Worm (Caenorhabditis elegans) whole organism, early embryonic: ENCODE data around the gene K12D12.4.
A peak's percentile ranks its signal among the peaks of the same experiment; 100 is the strongest.

Source experiments
- B0310.2 ChIP-seq: sonication (generic microtip); optimal IDR thresholded peaks from 2 replicates; lab custom pipeline; 2016; ENCODE audit warnings: mild to moderate bottlenecking, missing genetic modification characterization, missing compliant biosample characterization
- F13C5.2 ChIP-seq: sonication (generic microtip); optimal IDR thresholded peaks from 2 replicates; lab custom pipeline; 2017; ENCODE audit warnings: mild to moderate bottlenecking, missing genetic modification characterization, inconsistent platforms, missing compliant biosample characterization
- aly-1 ChIP-seq: sonication (generic microtip); optimal IDR thresholded peaks from 2 replicates; lab custom pipeline; 2016; ENCODE audit warnings: missing genetic modification characterization, missing compliant biosample characterization
- ama-1 ChIP-seq: fragments of 150-350 bp; optimal IDR thresholded peaks from 2 replicates; lab custom pipeline; 2014
- ceh-13 ChIP-seq: fragments of 200-800 bp; sonication (Bioruptor generic); optimal IDR thresholded peaks from 2 replicates; lab custom pipeline; 2018; ENCODE audit warnings: mild to moderate bottlenecking, missing genetic modification characterization, missing compliant biosample characterization
- ceh-36 ChIP-seq: sonication (generic microtip); optimal IDR thresholded peaks from 2 replicates; lab custom pipeline; 2016; ENCODE audit warnings: missing genetic modification characterization, inconsistent platforms, missing compliant biosample characterization
- ets-7 ChIP-seq: sonication (generic microtip); optimal IDR thresholded peaks from 2 replicates; lab custom pipeline; 2016; ENCODE audit warnings: missing genotype, missing genetic modification characterization, missing compliant biosample characterization
- flt-1 ChIP-seq: fragments of 200-800 bp; sonication (Bioruptor generic); IDR thresholded peaks from 2 replicates; pipeline ENCODE4 v1.3.6; 2022; ENCODE audit warnings: missing genetic modification characterization, missing compliant biosample characterization
- hmbx-1 ChIP-seq: sonication (generic microtip); optimal IDR thresholded peaks from 2 replicates; lab custom pipeline; 2016; ENCODE audit warnings: mild to moderate bottlenecking, missing genetic modification characterization, missing compliant biosample characterization
- hmg-4 ChIP-seq: fragments of 200-800 bp; sonication (Bioruptor generic); optimal IDR thresholded peaks from 2 replicates; lab custom pipeline; 2018; ENCODE audit warnings: mild to moderate bottlenecking, missing genetic modification characterization, missing compliant biosample characterization
- hnd-1 ChIP-seq: sonication (generic microtip); optimal IDR thresholded peaks from 2 replicates; lab custom pipeline; 2016; ENCODE audit warnings: missing genetic modification characterization, missing compliant biosample characterization
- pes-1 ChIP-seq: fragments of 200-800 bp; sonication (Bioruptor generic); IDR thresholded peaks from 2 replicates; pipeline ENCODE4 v1.3.6; 2022; ENCODE audit warnings: missing genetic modification reagents, missing genetic modification characterization, missing compliant biosample characterization
- scrt-1 ChIP-seq: fragments of 200-800 bp; sonication (Bioruptor generic); IDR thresholded peaks from 2 replicates; pipeline ENCODE4 v1.3.6; 2022; ENCODE audit warnings: missing genetic modification characterization, missing compliant biosample characterization
- sea-1 ChIP-seq: fragments of 200-800 bp; sonication (Bioruptor generic); conservative IDR thresholded peaks from 2 replicates; pipeline ENCODE4 v1.3.6; 2022; ENCODE audit warnings: missing genetic modification characterization, missing compliant biosample characterization
- tbx-11 ChIP-seq: fragments of 200-800 bp; sonication (Bioruptor generic); IDR thresholded peaks from 2 replicates; pipeline ENCODE4 v1.3.6; 2022; ENCODE audit warnings: missing genetic modification characterization, missing compliant biosample characterization
- tbx-37 ChIP-seq: fragments of 200-800 bp; sonication (Bioruptor generic); conservative IDR thresholded peaks from 2 replicates; pipeline ENCODE4 v1.3.6; 2022; ENCODE audit warnings: missing genetic modification reagents, missing genetic modification characterization, missing compliant biosample characterization
- tra-4 ChIP-seq: sonication (generic microtip); optimal IDR thresholded peaks from 2 replicates; lab custom pipeline; 2017; ENCODE audit warnings: missing genetic modification characterization, missing compliant biosample characterization

K12D12.4 gene

ce11 chrII:11899761-11900160, 34.2 kb upstream of the K12D12.4 start:
- TF ChIP-seq ceh-36 (peak; percentile 6), scrt-1 (no peak)

ce11 chrII:11893323-11893722, 27.8 kb upstream of the K12D12.4 start, which contains the start of gene ZK930.2:
ZK930.2 (minus strand) TSS chrII:11893423.
- no peak for TF ChIP-seq tra-4 (tag; lab: Kevin White, UChicago)
- TF ChIP-seq hnd-1 = no peak
- no peak for TF ChIP-seq sea-1 (GFP tag; lab: Robert Waterston, UW)
- TF ChIP-seq flt-1 (GFP tag; lab: Robert Waterston, UW) = no peak
- no peak for TF ChIP-seq ets-7 (tag; lab: Kevin White, UChicago)
- no peak for TF ChIP-seq tbx-37 (GFP tag; lab: Robert Waterston, UW)
- no peak for TF ChIP-seq hmbx-1
- TF ChIP-seq scrt-1 = no peak
- no peak for TF ChIP-seq aly-1 (tag; lab: Kevin White, UChicago)
- TF ChIP-seq hmg-4 (GFP tag; lab: Kevin White, UChicago) = no peak
- TF ChIP-seq ceh-36 = no peak
- no peak for TF ChIP-seq F13C5.2
- TF ChIP-seq pes-1 (GFP tag; lab: Robert Waterston, UW) = no peak
- no peak for TF ChIP-seq ama-1 (lab: Kevin White, UChicago)

ce11 chrII:11890596-11890995, 25.1 kb upstream of the K12D12.4 start:
- TF ChIP-seq B0310.2 (tag; lab: Kevin White, UChicago) = no peak
- peak; percentile 78 for TF ChIP-seq hmg-4 (GFP tag; lab: Kevin White, UChicago)
- no peak for TF ChIP-seq aly-1 (tag; lab: Kevin White, UChicago)
- TF ChIP-seq tbx-37 (GFP tag; lab: Robert Waterston, UW) = 0 out of 2 replicates have a peak, but pooled peaks have one; percentile 14
- no peak for TF ChIP-seq tbx-11
- TF ChIP-seq pes-1 (GFP tag; lab: Robert Waterston, UW) = peak; percentile 45; the same call in 1 of the 2 replicates
- no peak for TF ChIP-seq F13C5.2
- TF ChIP-seq scrt-1 = no peak
- TF ChIP-seq ceh-13 (GFP tag; lab: Kevin White, UChicago) = no peak
- no peak for TF ChIP-seq hnd-1
- no peak for TF ChIP-seq hmbx-1
- no peak for TF ChIP-seq ets-7 (tag; lab: Kevin White, UChicago)
- no peak for TF ChIP-seq tra-4 (tag; lab: Kevin White, UChicago)
- 0 out of 2 replicates have a peak, but pooled peaks have one; percentile 25 for TF ChIP-seq sea-1 (GFP tag; lab: Robert Waterston, UW)
- TF ChIP-seq ceh-36 = no peak

- no peak for TF ChIP-seq flt-1 (GFP tag; lab: Robert Waterston, UW)
- no peak for TF ChIP-seq ceh-13 (GFP tag; lab: Kevin White, UChicago)
- TF ChIP-seq tbx-11 = no peak
- no peak for TF ChIP-seq pes-1 (GFP tag; lab: Robert Waterston, UW)
- no peak for TF ChIP-seq tra-4 (tag; lab: Kevin White, UChicago)
- TF ChIP-seq aly-1 (tag; lab: Kevin White, UChicago) = peak; percentile 47
- TF ChIP-seq ama-1 (lab: Kevin White, UChicago) = peak; percentile 93
- TF ChIP-seq ceh-36 = no peak
- TF ChIP-seq ets-7 (tag; lab: Kevin White, UChicago) = no peak
- TF ChIP-seq B0310.2 (tag; lab: Kevin White, UChicago) = peak; percentile 43
- TF ChIP-seq hmg-4 (GFP tag; lab: Kevin White, UChicago) = peak; percentile 56
- TF ChIP-seq scrt-1 = no peak
- 0 out of 2 replicates have a peak, but pooled peaks have one; percentile 32 for TF ChIP-seq sea-1 (GFP tag; lab: Robert Waterston, UW)
- no peak for TF ChIP-seq hnd-1
- TF ChIP-seq tbx-37 (GFP tag; lab: Robert Waterston, UW) = no peak
- no peak for TF ChIP-seq hmbx-1
- no peak for TF ChIP-seq F13C5.2
These were observed 24.0 kb upstream of the K12D12.4 start for ce11 chrII:11889420-11890075.

ce11 chrII:11888150-11888549, 22.6 kb upstream of the K12D12.4 start:
- no peak for TF ChIP-seq hmg-4 (GFP tag; lab: Kevin White, UChicago)
- TF ChIP-seq ceh-36 = no peak
- TF ChIP-seq scrt-1 = no peak
- TF ChIP-seq tbx-11 = no peak
- no peak for TF ChIP-seq ets-7 (tag; lab: Kevin White, UChicago)
- TF ChIP-seq hmbx-1 = no peak
- TF ChIP-seq pes-1 (GFP tag; lab: Robert Waterston, UW) = no peak
- no peak for TF ChIP-seq flt-1 (GFP tag; lab: Robert Waterston, UW)
- no peak for TF ChIP-seq tbx-37 (GFP tag; lab: Robert Waterston, UW)
- no peak for TF ChIP-seq F13C5.2
- no peak for TF ChIP-seq ceh-13 (GFP tag; lab: Kevin White, UChicago)
- TF ChIP-seq B0310.2 (tag; lab: Kevin White, UChicago) = no peak
- no peak for TF ChIP-seq sea-1 (GFP tag; lab: Robert Waterston, UW)
- TF ChIP-seq ama-1 (lab: Kevin White, UChicago) = no peak
- TF ChIP-seq tra-4 (tag; lab: Kevin White, UChicago) = no peak

- TF ChIP-seq F13C5.2 = no peak
- TF ChIP-seq scrt-1 = no peak
- peak; percentile 48 for TF ChIP-seq ceh-36
These were observed 22.2 kb upstream of the K12D12.4 start for ce11 chrII:11887724-11888123.

ce11 chrII:11883648-11884047, 18.1 kb upstream of the K12D12.4 start, which contains the start of gene ZK930.6:
ZK930.6 (plus strand) TSS chrII:11883948.
- TF ChIP-seq hmbx-1 (no peak), ceh-36 (no peak), ceh-13 (GFP tag; lab: Kevin White, UChicago) (no peak), tra-4 (tag; lab: Kevin White, UChicago) (no peak), hnd-1 (no peak), F13C5.2 (no peak), tbx-37 (GFP tag; lab: Robert Waterston, UW) (no peak), scrt-1 (no peak), tbx-11 (no peak), B0310.2 (tag; lab: Kevin White, UChicago) (no peak), aly-1 (tag; lab: Kevin White, UChicago) (no peak), ets-7 (tag; lab: Kevin White, UChicago) (no peak), pes-1 (GFP tag; lab: Robert Waterston, UW) (no peak), hmg-4 (GFP tag; lab: Kevin White, UChicago) (no peak), flt-1 (GFP tag; lab: Robert Waterston, UW) (no peak), sea-1 (GFP tag; lab: Robert Waterston, UW) (no peak), ama-1 (lab: Kevin White, UChicago) (no peak)
